Worm (Caenorhabditis elegans) whole organism, L2 larva: ENCODE results near the gene lin-37.
A peak's percentile ranks its signal among the peaks of the same experiment; 100 is the strongest.

Experiments used
- C34F6.9 ChIP-seq: fragments of 150-350 bp; optimal IDR thresholded peaks from 2 replicates; lab custom pipeline; 2014; ENCODE audit warnings: missing biosample characterization, missing genetic modification characterization
- F13H6.1 ChIP-seq: sonication (generic microtip); optimal IDR thresholded peaks from 2 replicates; lab custom pipeline; 2016; ENCODE audit warnings: missing genetic modification characterization, missing compliant biosample characterization
- R02D3.7 ChIP-seq: fragments of 150-350 bp; optimal IDR thresholded peaks from 2 replicates; lab custom pipeline; 2014; ENCODE audit warnings: missing biosample characterization, missing genetic modification characterization
- Y55F3AM.14 ChIP-seq: fragments of 200-800 bp; sonication (Bioruptor generic); optimal IDR thresholded peaks from 2 replicates; lab custom pipeline; 2018; ENCODE audit warnings: mild to moderate bottlenecking, missing genetic modification characterization, missing compliant biosample characterization
- ZK546.5 ChIP-seq: sonication (generic microtip); optimal IDR thresholded peaks from 2 replicates; lab custom pipeline; 2017; ENCODE audit warnings: missing biosample characterization, missing genetic modification characterization
- alr-1 ChIP-seq: fragments of 150-350 bp; optimal IDR thresholded peaks from 2 replicates; lab custom pipeline; 2014; ENCODE audit warnings: missing biosample characterization, missing genetic modification characterization
- aly-2 ChIP-seq: fragments of 150-350 bp; optimal IDR thresholded peaks from 2 replicates; lab custom pipeline; 2014; ENCODE audit warnings: missing biosample characterization, missing genetic modification characterization
- ama-1 ChIP-seq: fragments of 150-350 bp; optimal IDR thresholded peaks from 2 replicates; lab custom pipeline; 2018; ENCODE audit warnings: inconsistent platforms
- blmp-1 ChIP-seq: sonication (generic microtip); optimal IDR thresholded peaks from 2 replicates; lab custom pipeline; 2017; ENCODE audit warnings: missing genetic modification characterization, mild to moderate bottlenecking, missing compliant biosample characterization, antibody characterized with exemption, moderate library complexity; ENCODE audit not compliant: insufficient read depth
- ceh-16 ChIP-seq: fragments of 150-350 bp; optimal IDR thresholded peaks from 2 replicates; lab custom pipeline; 2014; ENCODE audit warnings: missing biosample characterization, missing genetic modification characterization
- ceh-82 ChIP-seq: fragments of 150-350 bp; optimal IDR thresholded peaks from 2 replicates; lab custom pipeline; 2014; ENCODE audit warnings: missing biosample characterization, missing genetic modification characterization
- crh-2 ChIP-seq: sonication (generic microtip); optimal IDR thresholded peaks from 2 replicates; lab custom pipeline; 2017; ENCODE audit warnings: missing biosample characterization, missing genetic modification characterization
- dmd-4 ChIP-seq: sonication (generic microtip); optimal IDR thresholded peaks from 2 replicates; lab custom pipeline; 2017; ENCODE audit warnings: missing biosample characterization, missing genetic modification characterization
- egl-27 ChIP-seq: sonication (generic microtip); optimal IDR thresholded peaks from 3 replicates; lab custom pipeline; 2017; ENCODE audit warnings: missing biosample characterization, missing genetic modification reagents, missing genetic modification characterization
- elt-1 ChIP-seq: fragments of 150-350 bp; optimal IDR thresholded peaks from 2 replicates; lab custom pipeline; 2014; ENCODE audit warnings: missing biosample characterization, missing genetic modification characterization
- elt-3 ChIP-seq: sonication (generic microtip); optimal IDR thresholded peaks from 2 replicates; lab custom pipeline; 2017; ENCODE audit warnings: missing biosample characterization, missing genetic modification characterization
- fos-1 ChIP-seq: fragments of 150-350 bp; optimal IDR thresholded peaks from 2 replicates; lab custom pipeline; 2014; ENCODE audit warnings: missing biosample characterization, missing genetic modification characterization
- gmeb-1 ChIP-seq: fragments of 150-350 bp; optimal IDR thresholded peaks from 2 replicates; lab custom pipeline; 2014; ENCODE audit warnings: missing biosample characterization, missing genetic modification characterization
- lin-11 ChIP-seq: fragments of 150-350 bp; sonication (generic microtip); optimal IDR thresholded peaks from 2 replicates; lab custom pipeline; 2014; ENCODE audit warnings: missing biosample characterization, missing genetic modification characterization, inconsistent platforms, mixed read lengths
- lin-13 ChIP-seq: fragments of 150-350 bp; optimal IDR thresholded peaks from 2 replicates; lab custom pipeline; 2014; ENCODE audit warnings: missing biosample characterization, missing genetic modification reagents, missing genetic modification characterization
- lin-39 ChIP-seq: fragments of 150-350 bp; optimal IDR thresholded peaks from 2 replicates; lab custom pipeline; 2014; ENCODE audit warnings: missing biosample characterization, missing genetic modification reagents, missing genetic modification characterization
- lsy-2 ChIP-seq, 2 experiments: fragments of 150-350 bp in 1 of 2; sonication (generic microtip) in 1 of 2; optimal IDR thresholded peaks; 2 replicates each; lab custom pipeline; 2014 to 2017; ENCODE audit warnings: missing biosample characterization in 2 of 2, missing genetic modification characterization in 2 of 2
- mab-5 ChIP-seq: fragments of 150-350 bp; optimal IDR thresholded peaks from 2 replicates; lab custom pipeline; 2014; ENCODE audit warnings: missing biosample characterization, missing genetic modification characterization
- mbf-1 ChIP-seq: sonication (generic microtip); optimal IDR thresholded peaks from 2 replicates; lab custom pipeline; 2017; ENCODE audit warnings: missing biosample characterization, missing genetic modification characterization
- mdl-1 ChIP-seq, 2 experiments: fragments of 150-350 bp in 1 of 2; sonication (generic microtip) in 1 of 2; optimal IDR thresholded peaks; 2 replicates each; lab custom pipeline; 2017; ENCODE audit warnings: missing biosample characterization in 2 of 2, missing genetic modification characterization in 2 of 2
- nhr-10 ChIP-seq: sonication (generic microtip); optimal IDR thresholded peaks from 2 replicates; lab custom pipeline; 2017; ENCODE audit warnings: missing biosample characterization, missing genetic modification characterization
- nhr-11 ChIP-seq: fragments of 150-350 bp; optimal IDR thresholded peaks from 2 replicates; lab custom pipeline; 2014; ENCODE audit warnings: missing biosample characterization, missing genetic modification characterization
- nhr-12 ChIP-seq: fragments of 150-350 bp; optimal IDR thresholded peaks from 2 replicates; lab custom pipeline; 2014; ENCODE audit warnings: missing biosample characterization, missing genetic modification characterization
- nhr-129 ChIP-seq: fragments of 150-350 bp; optimal IDR thresholded peaks from 2 replicates; lab custom pipeline; 2014; ENCODE audit warnings: missing biosample characterization, missing genetic modification characterization
- nhr-21 ChIP-seq: fragments of 150-350 bp; optimal IDR thresholded peaks from 2 replicates; lab custom pipeline; 2014; ENCODE audit warnings: missing biosample characterization, missing genetic modification characterization
- nhr-23 ChIP-seq: fragments of 150-350 bp; optimal IDR thresholded peaks from 2 replicates; lab custom pipeline; 2014; ENCODE audit warnings: missing biosample characterization, missing genetic modification reagents, missing genetic modification characterization
- nhr-237 ChIP-seq: fragments of 150-350 bp; optimal IDR thresholded peaks from 2 replicates; lab custom pipeline; 2014; ENCODE audit warnings: missing biosample characterization, missing genetic modification characterization
- nhr-25 ChIP-seq: fragments of 150-350 bp; sonication (generic microtip); optimal IDR thresholded peaks from 3 replicates; lab custom pipeline; 2014; ENCODE audit warnings: missing biosample characterization, missing genetic modification characterization
- nhr-6 ChIP-seq: fragments of 150-350 bp; optimal IDR thresholded peaks from 2 replicates; lab custom pipeline; 2014; ENCODE audit warnings: missing biosample characterization, missing genetic modification characterization
- nhr-77 ChIP-seq: fragments of 150-350 bp; optimal IDR thresholded peaks from 2 replicates; lab custom pipeline; 2014; ENCODE audit warnings: missing biosample characterization, missing genetic modification characterization
- peb-1 ChIP-seq: fragments of 150-350 bp; optimal IDR thresholded peaks from 2 replicates; lab custom pipeline; 2014; ENCODE audit warnings: missing biosample characterization, missing genetic modification characterization
- sem-4 ChIP-seq: fragments of 150-350 bp; optimal IDR thresholded peaks from 2 replicates; lab custom pipeline; 2014; ENCODE audit warnings: missing biosample characterization, missing genetic modification reagents, missing genetic modification characterization
- skn-1 ChIP-seq: sonication (generic microtip); optimal IDR thresholded peaks from 2 replicates; lab custom pipeline; 2017; ENCODE audit warnings: missing biosample characterization, missing genetic modification characterization
- sma-3 ChIP-seq: sonication (generic microtip); optimal IDR thresholded peaks from 2 replicates; lab custom pipeline; 2016; ENCODE audit warnings: missing genetic modification reagents, missing genetic modification characterization, missing compliant biosample characterization
- sma-9 ChIP-seq, 2 experiments: fragments of 150-350 bp in 1 of 2; sonication (generic microtip) in 1 of 2; optimal IDR thresholded peaks; 2 replicates each; lab custom pipeline; 2014 to 2016; ENCODE audit warnings: missing genetic modification characterization in 2 of 2, mild to moderate bottlenecking in 1 of 2, missing biosample characterization in 1 of 2, missing compliant biosample characterization in 1 of 2, missing genetic modification reagents in 1 of 2, moderate library complexity in 1 of 2
- snpc-4 ChIP-seq: fragments of 150-350 bp; optimal IDR thresholded peaks from 2 replicates; lab custom pipeline; 2014; ENCODE audit warnings: missing biosample characterization, missing genetic modification characterization
- unc-39 ChIP-seq: fragments of 150-350 bp; optimal IDR thresholded peaks from 2 replicates; lab custom pipeline; 2014; ENCODE audit warnings: missing biosample characterization, missing genetic modification characterization
- unc-55 ChIP-seq: fragments of 150-350 bp; sonication (generic microtip); optimal IDR thresholded peaks from 3 replicates; lab custom pipeline; 2014; ENCODE audit warnings: missing biosample characterization, missing genetic modification reagents, missing genetic modification characterization
- unc-62 ChIP-seq: fragments of 150-350 bp; optimal IDR thresholded peaks from 2 replicates; lab custom pipeline; 2014; ENCODE audit warnings: missing biosample characterization, missing genetic modification reagents, missing genetic modification characterization
- zag-1 ChIP-seq: fragments of 150-350 bp; optimal IDR thresholded peaks from 2 replicates; lab custom pipeline; 2014; ENCODE audit warnings: missing biosample characterization, missing genetic modification characterization
- ztf-1 ChIP-seq: fragments of 200-800 bp; sonication (Bioruptor generic); conservative IDR thresholded peaks from 2 replicates; pipeline ENCODE4 v1.3.6; 2022; ENCODE audit warnings: missing genetic modification characterization, missing compliant biosample characterization
- ztf-11 ChIP-seq: sonication (generic microtip); optimal IDR thresholded peaks from 2 replicates; lab custom pipeline; 2017; ENCODE audit warnings: missing biosample characterization, missing genetic modification characterization
- ztf-4 ChIP-seq: fragments of 150-350 bp; optimal IDR thresholded peaks from 2 replicates; lab custom pipeline; 2014; ENCODE audit warnings: missing biosample characterization, missing genetic modification characterization

The lin-37 gene

DNA sequence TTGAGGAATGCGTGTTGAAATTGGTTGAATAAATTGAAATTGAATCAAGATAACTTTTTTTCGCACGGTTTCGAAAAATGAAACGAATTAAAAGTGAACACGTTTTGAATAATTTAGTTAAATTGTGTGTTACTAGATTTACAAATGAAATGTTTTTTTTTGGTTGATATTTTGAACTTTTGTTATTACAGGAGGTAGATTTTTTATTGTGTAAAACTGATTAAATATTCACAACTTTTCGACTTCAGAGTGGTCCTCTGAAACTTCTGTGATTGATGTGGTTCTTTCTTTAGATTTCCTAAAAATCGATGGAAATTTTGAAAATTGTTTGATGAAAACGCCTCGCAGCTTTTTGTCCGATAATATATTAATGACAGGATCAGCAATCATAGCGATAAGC, 4.0 kb upstream of the lin-37 start, which contains the start of gene ZK418.13:
TSS of gene ZK418.13 (minus strand) at position 101 of the 400 bp plus-strand sequence.
- TF ChIP-seq elt-3 (tag; lab: Kevin White, UChicago) (no peak), aly-2 (no peak), ama-1 (lab: Kevin White, UChicago) (no peak), elt-1 (no peak), nhr-10 (no peak), sma-9 (GFP tag; optimal IDR thresholded peaks at IDR 0.05; lab: Kevin White, UChicago) (no peak), sma-9 (tag; optimal IDR thresholded peaks at IDR 0.05; lab: Kevin White, UChicago) (no peak), nhr-12 (tag; lab: Kevin White, UChicago) (no peak), fos-1 (tag; lab: Kevin White, UChicago) (no peak), C34F6.9 (tag; lab: Kevin White, UChicago) (no peak), ceh-82 (tag; lab: Kevin White, UChicago) (no peak)

DNA sequence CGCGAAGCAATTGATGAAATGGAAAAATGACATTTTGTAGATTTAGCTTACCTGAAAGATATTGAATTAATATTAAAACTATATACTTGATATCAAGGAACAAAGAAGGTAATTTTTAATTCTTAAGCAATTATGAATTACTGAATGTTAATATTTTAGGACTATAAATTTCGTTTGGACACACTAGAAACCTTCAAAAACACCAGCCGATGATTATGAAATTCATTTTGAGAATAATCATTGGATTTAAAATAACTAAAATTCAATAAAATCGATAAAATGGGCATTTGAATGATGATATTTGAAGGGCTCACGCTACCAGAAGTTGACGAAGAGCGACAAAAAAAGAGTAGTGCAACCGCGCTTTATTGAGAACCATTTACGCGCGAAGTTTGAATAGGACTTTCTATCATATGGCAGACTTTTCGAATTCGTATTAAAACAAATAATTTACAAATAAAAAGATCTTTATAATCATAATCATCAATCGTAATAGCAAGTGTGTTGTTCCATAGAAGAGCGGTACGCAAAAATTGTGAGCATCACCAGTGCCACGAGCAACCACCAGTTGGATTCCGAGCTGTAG, 1.5 kb upstream of the lin-37 start, which contains the start of gene ZK418.5:
TSS of gene ZK418.5 (minus strand) at position 51 of the 586 bp plus-strand sequence.
- TF ChIP-seq nhr-23 (tag; lab: Kevin White, UChicago) = no peak
- TF ChIP-seq Y55F3AM.14 (GFP tag; lab: Kevin White, UChicago) = no peak
- TF ChIP-seq R02D3.7 = no peak
- TF ChIP-seq lin-13 (GFP tag; lab: Kevin White, UChicago) = peak; percentile 45
- peak; percentile 25 for TF ChIP-seq mab-5
- TF ChIP-seq egl-27 (tag; lab: Kevin White, UChicago) = peak; percentile 3
- TF ChIP-seq unc-39 (tag; lab: Kevin White, UChicago) = no peak
- no peak for TF ChIP-seq blmp-1 (tag; lab: Kevin White, UChicago)
- TF ChIP-seq ama-1 (lab: Kevin White, UChicago) = no peak
- no peak for TF ChIP-seq zag-1 (tag; lab: Kevin White, UChicago)
- TF ChIP-seq nhr-129 (tag; lab: Kevin White, UChicago) = peak; percentile 55
- no peak for TF ChIP-seq lin-39 (tag; lab: Kevin White, UChicago)
- no peak for TF ChIP-seq nhr-11
- no peak for TF ChIP-seq ztf-11 (tag; lab: Kevin White, UChicago)
- no peak for TF ChIP-seq ZK546.5 (tag; lab: Kevin White, UChicago)
- no peak for TF ChIP-seq nhr-6 (tag; lab: Kevin White, UChicago)
- TF ChIP-seq lin-11 = no peak
- peak; percentile 56 for TF ChIP-seq C34F6.9 (tag; lab: Kevin White, UChicago)
- peak; percentile 28 for TF ChIP-seq skn-1 (tag; lab: Kevin White, UChicago)
- TF ChIP-seq ceh-16 (tag; lab: Kevin White, UChicago) = no peak
- TF ChIP-seq snpc-4 (tag; lab: Kevin White, UChicago) = no peak
- TF ChIP-seq dmd-4 (tag; lab: Kevin White, UChicago) = no peak
- TF ChIP-seq sma-3 = peak; percentile 41
- peak; percentile 28 for TF ChIP-seq sma-9 (GFP tag; optimal IDR thresholded peaks at IDR 0.05; lab: Kevin White, UChicago)
- no peak for TF ChIP-seq sma-9 (tag; optimal IDR thresholded peaks at IDR 0.05; lab: Kevin White, UChicago)
- peak; percentile 70 for TF ChIP-seq unc-55 (GFP tag; lab: Kevin White, UChicago)
- TF ChIP-seq crh-2 (tag; lab: Kevin White, UChicago) = peak; percentile 49
- no peak for TF ChIP-seq sem-4 (tag; lab: Kevin White, UChicago)
- TF ChIP-seq alr-1 (tag; lab: Kevin White, UChicago) = no peak
- TF ChIP-seq mbf-1 (tag; lab: Kevin White, UChicago) = no peak
- no peak for TF ChIP-seq peb-1 (tag; lab: Kevin White, UChicago)
- TF ChIP-seq ceh-82 (tag; lab: Kevin White, UChicago) = no peak
- TF ChIP-seq nhr-21 (tag; lab: Kevin White, UChicago) = no peak
- no peak for TF ChIP-seq nhr-12 (tag; lab: Kevin White, UChicago)
- TF ChIP-seq nhr-77 (tag; lab: Kevin White, UChicago) = no peak
- no peak for TF ChIP-seq mdl-1 (tag; optimal IDR thresholded peaks at IDR 0.05; lab: Kevin White, UChicago)
- TF ChIP-seq F13H6.1 (tag; lab: Kevin White, UChicago) = no peak
- no peak for TF ChIP-seq fos-1 (tag; lab: Kevin White, UChicago)
- TF ChIP-seq nhr-237 (tag; lab: Kevin White, UChicago) = no peak
- TF ChIP-seq ztf-4 (tag; lab: Kevin White, UChicago) = no peak
- no peak for TF ChIP-seq elt-3 (tag; lab: Kevin White, UChicago)
- TF ChIP-seq aly-2 = no peak
- no peak for TF ChIP-seq nhr-25
- peak; percentile 97 for TF ChIP-seq gmeb-1 (tag; lab: Kevin White, UChicago)
- no peak for TF ChIP-seq nhr-10
- TF ChIP-seq lsy-2 (tag; optimal IDR thresholded peaks at IDR 0.05; lab: Kevin White, UChicago) = peak; percentile 30 to 77
- TF ChIP-seq ztf-1 (GFP tag; lab: Robert Waterston, UW) = no peak
- no peak for TF ChIP-seq elt-1
- no peak for TF ChIP-seq unc-62 (GFP tag; lab: Kevin White, UChicago)
